Worm (Caenorhabditis elegans) whole organism, late embryonic: ENCODE data around the gene npr-24.

Experiments
- ceh-18 ChIP-seq: sonication (generic microtip); optimal IDR thresholded peaks from 2 replicates; lab custom pipeline; 2016; ENCODE audit warnings: missing genetic modification characterization, missing compliant biosample characterization
- lin-11 ChIP-seq: fragments of 200-800 bp; sonication (Bioruptor generic); optimal IDR thresholded peaks from 2 replicates; lab custom pipeline; 2018; ENCODE audit warnings: mild to moderate bottlenecking, missing genetic modification characterization, missing compliant biosample characterization
- nfya-1 ChIP-seq: sonication (generic microtip); optimal IDR thresholded peaks from 2 replicates; lab custom pipeline; 2017; ENCODE audit warnings: missing genetic modification characterization, mild to moderate bottlenecking, missing compliant biosample characterization, antibody characterized with exemption, moderate library complexity
- nhr-11 ChIP-seq: fragments of 150-350 bp; optimal IDR thresholded peaks from 2 replicates; lab custom pipeline; 2014; ENCODE audit warnings: missing biosample characterization, missing genetic modification characterization
- pha-4 ChIP-seq: fragments of 150-350 bp; optimal IDR thresholded peaks from 2 replicates; lab custom pipeline; 2018; ENCODE audit warnings: missing biosample characterization, missing genetic modification reagents, missing genetic modification characterization
- sox-2 ChIP-seq: fragments of 200-800 bp; sonication (Bioruptor generic); IDR thresholded peaks from 2 replicates; pipeline ENCODE4 v1.3.6; 2022; ENCODE audit warnings: missing genetic modification reagents, missing genetic modification characterization, missing compliant biosample characterization
- unc-3 ChIP-seq, 2 experiments: fragments of 200-800 bp in 1 of 2; sonication (Bioruptor generic) in 1 of 2; sonication (generic microtip) in 1 of 2; conservative IDR thresholded peaks in 1 of 2; optimal IDR thresholded peaks in 1 of 2; 2 replicates each; pipeline versions ENCODE4 v1.3.6 to Lab custom; 2016 to 2022; ENCODE audit warnings: missing compliant biosample characterization in 2 of 2, missing genetic modification characterization in 2 of 2, missing genetic modification reagents in 1 of 2

DNA sequence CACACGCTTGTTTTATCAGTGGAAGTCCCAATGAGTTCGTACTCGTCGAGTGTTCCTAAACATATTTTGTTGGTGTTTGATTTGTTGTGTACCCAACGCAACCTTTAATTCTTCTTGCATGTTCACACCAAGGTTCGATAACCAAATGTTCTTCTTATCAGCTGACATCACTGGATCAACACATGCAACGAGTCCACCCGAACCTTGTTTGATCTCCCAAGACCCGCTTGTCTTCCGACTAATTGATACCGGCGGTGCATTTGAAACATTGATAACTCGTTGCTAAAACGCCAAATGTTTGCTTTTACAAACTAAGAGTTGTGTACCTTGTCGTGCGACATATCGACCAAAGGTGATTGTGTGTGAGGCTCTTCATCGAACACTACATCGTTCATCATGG lies 14.9 kb downstream of the npr-24 start:
- TF ChIP-seq sox-2 (GFP tag; lab: Robert Waterston, UW) (no peak), unc-3 (GFP tag; conservative IDR thresholded peaks at IDR 0.05; lab: Robert Waterston, UW) (no peak), unc-3 (tag; optimal IDR thresholded peaks at IDR 0.05; lab: Kevin White, UChicago) (no peak), nfya-1 (no peak), ceh-18 (tag; lab: Kevin White, UChicago) (no peak), lin-11 (tag; lab: Kevin White, UChicago) (no peak), nhr-11 (tag; lab: Kevin White, UChicago) (no peak), pha-4 (tag; lab: Kevin White, UChicago) (no peak)
